Fruit fly (Drosophila melanogaster) whole organism, embryonic: ENCODE results near the gene CG42538.

ENCODE experiments used
- B-H2 ChIP-seq: fragments of 200-800 bp; sonication (Bioruptor generic); optimal IDR thresholded peaks from 2 replicates; lab custom pipeline; 2018; ENCODE audit warnings: missing biosample characterization, mild to moderate bottlenecking, missing genetic modification characterization
- Bgb ChIP-seq: fragments of 200-800 bp; sonication (Bioruptor generic); IDR thresholded peaks from 2 replicates; pipeline ENCODE4 v1.3.6; 2022; ENCODE audit warnings: missing biosample characterization, missing genetic modification characterization; ENCODE audit not compliant: partially characterized antibody
- CG10274 ChIP-seq: fragments of 200-800 bp; sonication (Bioruptor generic); optimal IDR thresholded peaks from 3 replicates; lab custom pipeline; 2017; ENCODE audit warnings: missing biosample characterization, mild to moderate bottlenecking, missing genetic modification characterization
- CG10431 ChIP-seq: fragments of 200-800 bp; sonication (Bioruptor generic); optimal IDR thresholded peaks from 3 replicates; lab custom pipeline; 2018; ENCODE audit warnings: missing biosample characterization, mild to moderate bottlenecking, missing genetic modification characterization
- CG11504 ChIP-seq: fragments of 200-800 bp; sonication (Bioruptor generic); optimal IDR thresholded peaks from 3 replicates; lab custom pipeline; 2019; ENCODE audit warnings: missing biosample characterization, mild to moderate bottlenecking, missing genetic modification characterization, moderate library complexity
- CG12659 ChIP-seq: fragments of 200-800 bp; sonication (Bioruptor generic); optimal IDR thresholded peaks from 3 replicates; lab custom pipeline; 2017; ENCODE audit warnings: mild to moderate bottlenecking, missing biosample characterization, missing genetic modification reagents, missing genetic modification characterization
- CG12744 ChIP-seq: fragments of 200-800 bp; sonication (Bioruptor generic); optimal IDR thresholded peaks from 2 replicates; lab custom pipeline; 2016; ENCODE audit warnings: missing biosample characterization, missing genetic modification characterization
- CG13894 ChIP-seq: fragments of 200-800 bp; sonication (Bioruptor generic); optimal IDR thresholded peaks from 3 replicates; lab custom pipeline; 2018; ENCODE audit warnings: missing biosample characterization, mild to moderate bottlenecking, missing genetic modification characterization, moderate library complexity
- CG15269 ChIP-seq: fragments of 200-800 bp; sonication (Bioruptor generic); optimal IDR thresholded peaks from 2 replicates; lab custom pipeline; 2018; ENCODE audit warnings: missing biosample characterization, mild to moderate bottlenecking, missing genetic modification characterization, moderate library complexity
- CG1647 ChIP-seq: fragments of 200-800 bp; sonication (Bioruptor generic); optimal IDR thresholded peaks from 3 replicates; lab custom pipeline; 2016; ENCODE audit warnings: missing biosample characterization, missing genetic modification characterization
- CG17912 ChIP-seq: fragments of 200-800 bp; sonication (Bioruptor generic); optimal IDR thresholded peaks from 2 replicates; lab custom pipeline; 2018; ENCODE audit warnings: missing biosample characterization, mild to moderate bottlenecking, missing genetic modification characterization
- CG18262 ChIP-seq: fragments of 200-800 bp; optimal IDR thresholded peaks from 3 replicates; lab custom pipeline; 2019; ENCODE audit warnings: missing biosample characterization, mild to moderate bottlenecking, missing genetic modification characterization, moderate library complexity
- CG18476 ChIP-seq: fragments of 200-800 bp; sonication (Bioruptor generic); optimal IDR thresholded peaks from 2 replicates; lab custom pipeline; 2016; ENCODE audit warnings: missing biosample characterization, mild to moderate bottlenecking, missing genetic modification characterization
- CG18619 ChIP-seq: fragments of 200-800 bp; sonication (Bioruptor generic); optimal IDR thresholded peaks from 3 replicates; lab custom pipeline; 2017; ENCODE audit warnings: missing biosample characterization, mild to moderate bottlenecking, missing genetic modification characterization
- CG2202 ChIP-seq: fragments of 200-800 bp; sonication (Bioruptor generic); optimal IDR thresholded peaks from 2 replicates; lab custom pipeline; 2018; ENCODE audit warnings: missing biosample characterization, mild to moderate bottlenecking, missing genetic modification characterization
- CG30431 ChIP-seq: fragments of 200-800 bp; sonication (Bioruptor generic); optimal IDR thresholded peaks from 2 replicates; lab custom pipeline; 2017; ENCODE audit warnings: missing biosample characterization, missing genetic modification characterization
- CG34422 ChIP-seq: fragments of 200-800 bp; sonication (Bioruptor generic); IDR thresholded peaks from 3 replicates; pipeline ENCODE4 v1.3.6; 2022; ENCODE audit warnings: missing biosample characterization, missing genetic modification characterization
- CG6272 ChIP-seq: fragments of 200-800 bp; sonication (Bioruptor generic); IDR thresholded peaks from 2 replicates; pipeline ENCODE4 v1.3.6; 2022; ENCODE audit warnings: missing biosample characterization, missing genetic modification characterization
- Dad ChIP-seq: fragments of 200-800 bp; sonication (Bioruptor generic); optimal IDR thresholded peaks from 3 replicates; lab custom pipeline; 2016; ENCODE audit warnings: missing biosample characterization, missing genetic modification characterization
- Gug ChIP-seq: fragments of 200-800 bp; sonication (Bioruptor generic); IDR thresholded peaks from 4 replicates; pipeline ENCODE4 v1.3.6; 2022; ENCODE audit warnings: missing biosample characterization, missing genetic modification characterization
- HLH3B ChIP-seq: fragments of 200-800 bp; sonication (Bioruptor generic); IDR thresholded peaks from 2 replicates; pipeline ENCODE4 v1.3.6; 2022; ENCODE audit warnings: missing biosample characterization, missing genetic modification characterization
- Hand ChIP-seq: fragments of 200-800 bp; sonication (Bioruptor generic); optimal IDR thresholded peaks from 2 replicates; lab custom pipeline; 2017; ENCODE audit warnings: mild to moderate bottlenecking, missing biosample characterization, missing genetic modification reagents, missing genetic modification characterization
- Med ChIP-seq: fragments of 200-800 bp; sonication (Bioruptor generic); peaks from one replicate; lab custom pipeline; 2016; ENCODE audit warnings: missing biosample characterization, missing genetic modification characterization, mild to moderate bottlenecking, inconsistent platforms, moderate library complexity
- Myb ChIP-seq: fragments of 200-800 bp; sonication (Bioruptor generic); optimal IDR thresholded peaks from 2 replicates; lab custom pipeline; 2016; ENCODE audit warnings: missing biosample characterization, missing genetic modification characterization
- Nf-YA ChIP-seq: fragments of 200-800 bp; sonication (Bioruptor generic); IDR thresholded peaks from 2 replicates; pipeline ENCODE4 v1.3.6; 2022; ENCODE audit warnings: missing biosample characterization, missing genetic modification characterization
- Nf-YC ChIP-seq: fragments of 200-800 bp; optimal IDR thresholded peaks from 3 replicates; lab custom pipeline; 2019; ENCODE audit warnings: missing biosample characterization, mild to moderate bottlenecking, missing genetic modification characterization, moderate library complexity
- Scr ChIP-seq: fragments of 200-800 bp; sonication (Bioruptor generic); IDR thresholded peaks from 2 replicates; pipeline ENCODE4 v1.3.6; 2022; ENCODE audit warnings: missing biosample characterization, missing genetic modification characterization; ENCODE audit not compliant: partially characterized antibody
- Taf1 ChIP-seq: fragments of 200-800 bp; sonication (Bioruptor generic); IDR thresholded peaks from 2 replicates; pipeline ENCODE4 v1.3.6; 2022; ENCODE audit warnings: missing biosample characterization, missing genetic modification characterization
- Usf ChIP-seq: fragments of 200-800 bp; sonication (Bioruptor generic); optimal IDR thresholded peaks from 2 replicates; lab custom pipeline; 2017; ENCODE audit warnings: missing genotype, missing biosample characterization, missing genetic modification characterization
- amos ChIP-seq: fragments of 200-800 bp; sonication (Bioruptor generic); IDR thresholded peaks from 2 replicates; pipeline ENCODE4 v1.3.6; 2022; ENCODE audit warnings: missing biosample characterization, missing genetic modification characterization; ENCODE audit not compliant: partially characterized antibody
- bab2 ChIP-seq: fragments of 200-800 bp; sonication (Bioruptor generic); optimal IDR thresholded peaks from 2 replicates; lab custom pipeline; 2016; ENCODE audit warnings: missing biosample characterization, missing genetic modification characterization
- caup ChIP-seq: fragments of 200-800 bp; sonication (Bioruptor generic); optimal IDR thresholded peaks from 3 replicates; lab custom pipeline; 2017; ENCODE audit warnings: missing biosample characterization, mild to moderate bottlenecking, missing genetic modification characterization, moderate library complexity; ENCODE audit not compliant: severe bottlenecking
- chif ChIP-seq, 2 experiments: fragments of 200-800 bp; sonication (Bioruptor generic); optimal IDR thresholded peaks; 3 replicates each; lab custom pipeline; 2016; ENCODE audit warnings: missing biosample characterization in 2 of 2, missing genetic modification characterization in 2 of 2
- chm ChIP-seq: fragments of 200-800 bp; sonication (Bioruptor generic); IDR thresholded peaks from 2 replicates; pipeline ENCODE4 v1.3.6; 2022; ENCODE audit warnings: missing biosample characterization, missing genetic modification characterization
- crc ChIP-seq: fragments of 200-800 bp; sonication (Bioruptor generic); optimal IDR thresholded peaks from 2 replicates; lab custom pipeline; 2016; ENCODE audit warnings: missing biosample characterization, missing genetic modification characterization
- crp ChIP-seq, 2 experiments: fragments of 200-800 bp; sonication (Bioruptor generic); optimal IDR thresholded peaks; 2 replicates in 1 of 2; 3 replicates in 1 of 2; lab custom pipeline; 2017; ENCODE audit warnings: missing biosample characterization in 2 of 2, missing genetic modification characterization in 2 of 2, mild to moderate bottlenecking in 1 of 2, moderate library complexity in 1 of 2
- dpn ChIP-seq, 2 experiments: fragments of 200-800 bp; sonication (Bioruptor generic); optimal IDR thresholded peaks; 3 replicates each; lab custom pipeline; 2016; ENCODE audit warnings: missing biosample characterization in 2 of 2, missing genetic modification characterization in 2 of 2
- eve ChIP-seq, 2 experiments: fragments of >200 bp; optimal IDR thresholded peaks; 2 replicates each; lab custom pipeline; 2017; ENCODE audit warnings: missing biosample characterization in 2 of 2, missing genetic modification characterization in 2 of 2
- fu2 ChIP-seq: fragments of 200-800 bp; sonication (Bioruptor generic); optimal IDR thresholded peaks from 2 replicates; lab custom pipeline; 2016; ENCODE audit warnings: missing biosample characterization, missing genetic modification characterization
- gsb-n ChIP-seq: fragments of 200-800 bp; sonication (Bioruptor generic); optimal IDR thresholded peaks from 3 replicates; lab custom pipeline; 2018; ENCODE audit warnings: missing biosample characterization, mild to moderate bottlenecking, missing genetic modification characterization
- hb ChIP-seq: fragments of 200-800 bp; sonication (Bioruptor generic); IDR thresholded peaks from 3 replicates; pipeline ENCODE4 v1.3.6; 2022; ENCODE audit warnings: missing biosample characterization, missing genetic modification characterization; ENCODE audit not compliant: partially characterized antibody
- inv ChIP-seq: fragments of 200-800 bp; sonication (Bioruptor generic); IDR thresholded peaks from 2 replicates; pipeline ENCODE4 v1.3.6; 2022; ENCODE audit warnings: missing biosample characterization, missing genetic modification characterization; ENCODE audit not compliant: partially characterized antibody
- kay ChIP-seq: fragments of 200-800 bp; sonication (Bioruptor generic); optimal IDR thresholded peaks from 2 replicates; lab custom pipeline; 2016; ENCODE audit warnings: missing biosample characterization, missing genetic modification characterization
- klu ChIP-seq: fragments of 200-800 bp; sonication (Bioruptor generic); IDR thresholded peaks from 2 replicates; pipeline ENCODE4 v1.3.6; 2022; ENCODE audit warnings: missing biosample characterization, missing genetic modification characterization
- nerfin-2 ChIP-seq: fragments of 200-800 bp; sonication (Bioruptor generic); IDR thresholded peaks from 2 replicates; pipeline ENCODE4 v1.3.6; 2022; ENCODE audit warnings: missing biosample characterization, missing genetic modification characterization; ENCODE audit not compliant: partially characterized antibody
- prd ChIP-seq, 3 experiments: fragments of >200 bp in 2 of 3; fragments of 200-800 bp in 1 of 3; sonication (Bioruptor generic) in 1 of 3; optimal IDR thresholded peaks in 2 of 3; IDR thresholded peaks in 1 of 3; 2 replicates in 2 of 3; 3 replicates in 1 of 3; pipeline versions ENCODE4 v1.3.6 to Lab custom; 2017 to 2022; ENCODE audit warnings: missing biosample characterization in 1 of 3, missing genetic modification characterization in 1 of 3
- sob ChIP-seq: fragments of 200-800 bp; sonication (Bioruptor generic); IDR thresholded peaks from 2 replicates; pipeline ENCODE4 v1.3.6; 2022; ENCODE audit warnings: missing biosample characterization, missing genetic modification characterization
- stc ChIP-seq: fragments of 200-800 bp; sonication (Bioruptor generic); IDR thresholded peaks from 2 replicates; pipeline ENCODE4 v1.3.6; 2022; ENCODE audit warnings: missing biosample characterization, missing genetic modification characterization
- trh ChIP-seq: fragments of 200-800 bp; sonication (Bioruptor generic); optimal IDR thresholded peaks from 2 replicates; lab custom pipeline; 2016; ENCODE audit warnings: missing biosample characterization, missing genetic modification characterization

CG42538 gene

DNA sequence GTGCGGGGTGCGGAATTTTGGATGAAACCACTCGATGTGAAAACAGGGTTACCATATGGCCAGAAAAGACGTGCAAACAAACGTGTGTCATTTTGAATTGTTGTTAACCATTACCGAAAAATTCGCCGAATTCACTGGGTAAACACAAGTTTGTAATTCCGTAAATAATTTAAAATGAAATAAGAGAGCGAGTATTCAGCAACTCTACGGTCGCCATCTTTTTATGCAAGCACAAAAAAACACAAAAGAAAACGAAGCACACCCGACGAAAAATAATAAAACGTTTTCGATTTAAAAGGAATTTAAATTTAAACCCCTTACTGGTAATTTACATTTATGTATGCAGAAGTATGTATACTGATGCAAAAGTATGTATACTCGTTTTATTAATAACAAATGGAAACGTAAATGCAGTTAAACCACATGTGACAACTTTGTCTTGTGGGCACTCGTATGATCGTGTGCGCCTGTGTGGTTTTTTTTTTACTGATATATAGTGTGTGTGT is 11.6 kb downstream of the CG42538 start (continued):
- TF ChIP-seq CG30431 (peak; percentile 75), amos (GFP tag; lab: Robert Waterston, UW) (no peak), Usf (GFP tag; lab: Kevin White, UChicago) (peak; percentile 76), CG10274 (peak; percentile 54), CG18262 (tag; lab: Kevin White, UChicago) (peak; percentile 95), Med (GFP tag; lab: Kevin White, UChicago) (peak; percentile 97), CG17912 (peak; percentile 81), CG13894 (tag; lab: Kevin White, UChicago) (peak; percentile 94), gsb-n (peak; percentile 95), CG18476 (GFP tag; lab: Kevin White, UChicago) (peak; percentile 93), nerfin-2 (GFP tag; lab: Robert Waterston, UW) (no peak), Gug (GFP tag; lab: Robert Waterston, UW) (peak; percentile 60; the same call in 3 of the 4 replicates), CG34422 (GFP tag; lab: Robert Waterston, UW) (peak; percentile 92), crc (GFP tag; lab: Kevin White, UChicago) (peak; percentile 91), CG10431 (GFP tag; lab: Kevin White, UChicago) (peak; percentile 83), B-H2 (GFP tag; lab: Kevin White, UChicago) (peak; percentile 94), CG15269 (tag; lab: Kevin White, UChicago) (peak; percentile 97), chm (GFP tag; lab: Robert Waterston, UW) (peak; percentile 94), Nf-YC (tag; lab: Kevin White, UChicago) (peak; percentile 74), hb (GFP tag; lab: Robert Waterston, UW) (no peak), sob (GFP tag; lab: Robert Waterston, UW) (peak; percentile 93), kay (GFP tag; lab: Kevin White, UChicago) (peak; percentile 62), CG11504 (tag; lab: Kevin White, UChicago) (peak; percentile 92), CG18619 (GFP tag; lab: Kevin White, UChicago) (peak; percentile 88), HLH3B (GFP tag; lab: Robert Waterston, UW) (peak; percentile 90), Myb (GFP tag; lab: Kevin White, UChicago) (peak; percentile 73), Dad (GFP tag; lab: Kevin White, UChicago) (peak; percentile 83), crp (GFP tag; optimal IDR thresholded peaks at IDR 0.05; lab: Kevin White, UChicago) (peak in 1 of 2 experiments; percentile 44), prd (optimal IDR thresholded peaks at IDR 0.05; lab: Kevin White, UChicago) (no peak), prd (GFP tag; IDR thresholded peaks at IDR 0.05; lab: Robert Waterston, UW) (peak; percentile 95), inv (GFP tag; lab: Robert Waterston, UW) (no peak), klu (GFP tag; lab: Robert Waterston, UW) (peak; percentile 78), chif (GFP tag; optimal IDR thresholded peaks at IDR 0.05; lab: Kevin White, UChicago) (peak; percentile 80 to 89), CG2202 (tag; lab: Kevin White, UChicago) (peak; percentile 87), fu2 (GFP tag; lab: Kevin White, UChicago) (peak; percentile 87), CG6272 (peak; percentile 82), stc (GFP tag; lab: Robert Waterston, UW) (peak; percentile 94), Taf1 (GFP tag; lab: Robert Waterston, UW) (peak; percentile 84), Scr (no peak), Nf-YA (GFP tag; lab: Robert Waterston, UW) (peak; percentile 74; the same call in 1 of the 2 replicates), CG1647 (peak; percentile 75), eve (GFP tag; optimal IDR thresholded peaks at IDR 0.05; lab: Kevin White, UChicago) (peak in 1 of 2 experiments; percentile 94), caup (GFP tag; lab: Kevin White, UChicago) (peak; percentile 92), CG12744 (peak; percentile 91), dpn (GFP tag; optimal IDR thresholded peaks at IDR 0.05; lab: Kevin White, UChicago) (peak; percentile 85 to 91), bab2 (GFP tag; lab: Kevin White, UChicago) (peak; percentile 84), trh (peak; percentile 85), Bgb (no peak), CG12659 (GFP tag; lab: Kevin White, UChicago) (peak; percentile 96), Hand (GFP tag; lab: Kevin White, UChicago) (peak; percentile 93)
